Worm (Caenorhabditis elegans) whole organism, early embryonic: ENCODE data around the gene lin-46.

Source experiments
- B0310.2 ChIP-seq: sonication (generic microtip); optimal IDR thresholded peaks from 2 replicates; lab custom pipeline; 2016; ENCODE audit warnings: mild to moderate bottlenecking, missing genetic modification characterization, missing compliant biosample characterization
- aly-1 ChIP-seq: sonication (generic microtip); optimal IDR thresholded peaks from 2 replicates; lab custom pipeline; 2016; ENCODE audit warnings: missing genetic modification characterization, missing compliant biosample characterization
- ama-1 ChIP-seq: fragments of 150-350 bp; optimal IDR thresholded peaks from 2 replicates; lab custom pipeline; 2014
- ceh-13 ChIP-seq: fragments of 200-800 bp; sonication (Bioruptor generic); optimal IDR thresholded peaks from 2 replicates; lab custom pipeline; 2018; ENCODE audit warnings: mild to moderate bottlenecking, missing genetic modification characterization, missing compliant biosample characterization
- flt-1 ChIP-seq: fragments of 200-800 bp; sonication (Bioruptor generic); IDR thresholded peaks from 2 replicates; pipeline ENCODE4 v1.3.6; 2022; ENCODE audit warnings: missing genetic modification characterization, missing compliant biosample characterization
- hnd-1 ChIP-seq: sonication (generic microtip); optimal IDR thresholded peaks from 2 replicates; lab custom pipeline; 2016; ENCODE audit warnings: missing genetic modification characterization, missing compliant biosample characterization
- sea-1 ChIP-seq: fragments of 200-800 bp; sonication (Bioruptor generic); conservative IDR thresholded peaks from 2 replicates; pipeline ENCODE4 v1.3.6; 2022; ENCODE audit warnings: missing genetic modification characterization, missing compliant biosample characterization
- tra-4 ChIP-seq: sonication (generic microtip); optimal IDR thresholded peaks from 2 replicates; lab custom pipeline; 2017; ENCODE audit warnings: missing genetic modification characterization, missing compliant biosample characterization

DNA sequence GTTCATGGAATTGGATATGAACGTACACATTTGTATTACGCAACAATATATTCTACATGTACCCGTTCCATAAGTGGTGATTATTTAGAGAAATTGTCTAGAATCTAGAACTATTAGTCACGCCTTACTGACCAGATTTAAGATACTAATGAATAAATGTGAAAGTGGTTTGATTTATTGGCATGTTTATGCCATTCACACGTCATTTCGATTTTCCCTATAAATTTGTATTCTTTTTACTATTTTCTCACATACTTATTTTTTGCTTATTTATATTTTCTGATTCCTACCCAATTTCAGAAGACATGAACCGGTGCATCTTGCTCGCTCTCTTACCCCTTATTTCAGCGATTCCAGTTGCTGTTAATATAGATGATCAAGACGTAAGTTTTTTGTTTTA is 19.6 kb downstream of the lin-46 start, which contains the start of gene F15B9.8:
- no peak for TF ChIP-seq sea-1 (GFP tag; lab: Robert Waterston, UW)
- no peak for TF ChIP-seq ama-1 (lab: Kevin White, UChicago)
- no peak for TF ChIP-seq tra-4 (tag; lab: Kevin White, UChicago)
- no peak for TF ChIP-seq flt-1 (GFP tag; lab: Robert Waterston, UW)
- TF ChIP-seq ceh-13 (GFP tag; lab: Kevin White, UChicago), result no peak
- no peak for TF ChIP-seq hnd-1 (tag; lab: Kevin White, UChicago)
- TF ChIP-seq B0310.2, result no peak
- TF ChIP-seq aly-1 (tag; lab: Kevin White, UChicago), result no peak
